Worm (Caenorhabditis elegans) whole organism, L1 larva: ENCODE data around the gene cebp-1.
A peak's percentile ranks its signal among the peaks of the same experiment; 100 is the strongest.

Source experiments
- C34B4.2 ChIP-seq: sonication (generic microtip); optimal IDR thresholded peaks from 2 replicates; lab custom pipeline; 2017; ENCODE audit warnings: mild to moderate bottlenecking, missing genetic modification characterization, missing compliant biosample characterization
- Y116A8C.19 ChIP-seq: sonication (generic microtip); optimal IDR thresholded peaks from 2 replicates; lab custom pipeline; 2016; ENCODE audit warnings: missing compliant biosample characterization, missing genetic modification characterization, borderline replicate concordance
- aha-1 ChIP-seq: fragments of 150-350 bp; optimal IDR thresholded peaks from 2 replicates; lab custom pipeline; 2014; ENCODE audit warnings: missing biosample characterization, missing genetic modification characterization
- alr-1 ChIP-seq: fragments of 200-800 bp; sonication (Bioruptor generic); optimal IDR thresholded peaks from 2 replicates; lab custom pipeline; 2018; ENCODE audit warnings: borderline replicate concordance, mild to moderate bottlenecking, missing genetic modification characterization, missing compliant biosample characterization
- aly-2 ChIP-seq: fragments of 150-350 bp; optimal IDR thresholded peaks from 2 replicates; lab custom pipeline; 2014; ENCODE audit warnings: missing biosample characterization, missing genetic modification characterization
- blmp-1 ChIP-seq: fragments of 150-350 bp; optimal IDR thresholded peaks from 2 replicates; lab custom pipeline; 2014; ENCODE audit warnings: missing biosample characterization, missing genetic modification characterization
- ceh-63 ChIP-seq: fragments of 200-800 bp; sonication (Bioruptor generic); optimal IDR thresholded peaks from 2 replicates; lab custom pipeline; 2018; ENCODE audit warnings: mild to moderate bottlenecking, missing genetic modification characterization, missing compliant biosample characterization
- ceh-8 ChIP-seq: fragments of 200-800 bp; sonication (Bioruptor generic); optimal IDR thresholded peaks from 2 replicates; lab custom pipeline; 2018; ENCODE audit warnings: mild to moderate bottlenecking, missing genetic modification characterization, moderate library complexity, missing compliant biosample characterization
- ceh-88 ChIP-seq: fragments of 200-800 bp; sonication (Bioruptor generic); IDR thresholded peaks from 2 replicates; pipeline ENCODE4 v1.3.6; 2022; ENCODE audit warnings: missing genetic modification characterization, missing compliant biosample characterization
- ceh-90 ChIP-seq: sonication (generic microtip); optimal IDR thresholded peaks from 2 replicates; lab custom pipeline; 2016; ENCODE audit warnings: missing genetic modification characterization, missing compliant biosample characterization
- dpl-1 ChIP-seq, 3 experiments: fragments of 150-350 bp in 2 of 3; sonication (generic microtip) in 1 of 3; optimal IDR thresholded peaks; 2 replicates each; lab custom pipeline; 2014 to 2017; ENCODE audit warnings: missing biosample characterization in 3 of 3, missing genetic modification characterization in 3 of 3, missing genetic modification reagents in 3 of 3
- efl-3 ChIP-seq: fragments of 200-800 bp; sonication (Bioruptor generic); optimal IDR thresholded peaks from 2 replicates; lab custom pipeline; 2018; ENCODE audit warnings: mild to moderate bottlenecking, missing genetic modification characterization, missing compliant biosample characterization
- egl-27 ChIP-seq, 2 experiments: fragments of 150-350 bp in 1 of 2; sonication (generic microtip); optimal IDR thresholded peaks; 3 replicates each; lab custom pipeline; 2017 to 2018; ENCODE audit warnings: missing biosample characterization in 2 of 2, missing genetic modification characterization in 2 of 2, missing genetic modification reagents in 2 of 2
- elt-3 ChIP-seq, 6 experiments: fragments of 150-350 bp in 1 of 6; sonication (generic microtip); optimal IDR thresholded peaks; 2 replicates each; lab custom pipeline; 2017 to 2018; ENCODE audit warnings: missing biosample characterization in 6 of 6, missing genetic modification characterization in 6 of 6, inconsistent platforms in 1 of 6
- ets-5 ChIP-seq: fragments of 200-800 bp; sonication (Bioruptor generic); IDR thresholded peaks from 2 replicates; pipeline ENCODE4 v1.3.6; 2022; ENCODE audit warnings: missing genetic modification characterization, missing compliant biosample characterization
- fkh-10 ChIP-seq: sonication (generic microtip); optimal IDR thresholded peaks from 2 replicates; lab custom pipeline; 2017; ENCODE audit warnings: missing biosample characterization, missing genetic modification reagents, missing genetic modification characterization
- fkh-4 ChIP-seq: sonication (generic microtip); optimal IDR thresholded peaks from 2 replicates; lab custom pipeline; 2016; ENCODE audit warnings: missing compliant biosample characterization, missing genetic modification characterization, borderline replicate concordance
- fkh-8 ChIP-seq: sonication (generic microtip); optimal IDR thresholded peaks from 2 replicates; lab custom pipeline; 2016; ENCODE audit warnings: mild to moderate bottlenecking, missing genetic modification characterization, missing compliant biosample characterization
- fos-1 ChIP-seq: fragments of 150-350 bp; optimal IDR thresholded peaks from 2 replicates; lab custom pipeline; 2014; ENCODE audit warnings: missing biosample characterization, missing genetic modification characterization
- grh-1 ChIP-seq: fragments of 200-800 bp; sonication (Bioruptor generic); IDR thresholded peaks from 2 replicates; pipeline ENCODE4 v1.3.6; 2022; ENCODE audit warnings: missing genetic modification reagents, missing genetic modification characterization, missing compliant biosample characterization
- hlh-4 ChIP-seq: sonication (generic microtip); optimal IDR thresholded peaks from 2 replicates; lab custom pipeline; 2016; ENCODE audit warnings: mild to moderate bottlenecking, missing genetic modification characterization, missing compliant biosample characterization
- hpl-2 ChIP-seq: fragments of 150-350 bp; optimal IDR thresholded peaks from 2 replicates; lab custom pipeline; 2014; ENCODE audit warnings: missing biosample characterization, missing genetic modification reagents, missing genetic modification characterization
- irx-1 ChIP-seq: sonication (generic microtip); optimal IDR thresholded peaks from 2 replicates; lab custom pipeline; 2016; ENCODE audit warnings: missing genetic modification characterization, missing compliant biosample characterization
- isw-1 ChIP-seq: fragments of 200-800 bp; sonication (Bioruptor generic); IDR thresholded peaks from 2 replicates; pipeline ENCODE4 v1.3.6; 2022; ENCODE audit warnings: missing genetic modification characterization, missing compliant biosample characterization
- jun-1 ChIP-seq: fragments of 150-350 bp; optimal IDR thresholded peaks from 2 replicates; lab custom pipeline; 2014; ENCODE audit warnings: missing biosample characterization, missing genetic modification reagents, missing genetic modification characterization
- lin-14 ChIP-seq: fragments of 200-800 bp; sonication (Bioruptor generic); optimal IDR thresholded peaks from 2 replicates; lab custom pipeline; 2018; ENCODE audit warnings: mild to moderate bottlenecking, missing genetic modification characterization, moderate library complexity, missing compliant biosample characterization
- lin-15B ChIP-seq: fragments of 150-350 bp; sonication (generic microtip); optimal IDR thresholded peaks from 3 replicates; lab custom pipeline; 2014; ENCODE audit warnings: missing biosample characterization, missing genetic modification characterization
- lin-35 ChIP-seq, 2 experiments: fragments of 150-350 bp; optimal IDR thresholded peaks; 2 replicates each; lab custom pipeline; 2014; ENCODE audit warnings: missing biosample characterization in 2 of 2, missing genetic modification characterization in 2 of 2, missing genetic modification reagents in 2 of 2
- mdl-1 ChIP-seq, 2 experiments: fragments of 150-350 bp; optimal IDR thresholded peaks; 2 replicates each; lab custom pipeline; 2014 to 2017; ENCODE audit warnings: missing biosample characterization in 2 of 2, missing genetic modification characterization in 2 of 2, inconsistent platforms in 1 of 2
- mep-1 ChIP-seq: fragments of 150-350 bp; optimal IDR thresholded peaks from 2 replicates; lab custom pipeline; 2014; ENCODE audit warnings: missing biosample characterization, missing genetic modification characterization
- nhr-19 ChIP-seq: fragments of 200-800 bp; sonication (Bioruptor generic); conservative IDR thresholded peaks from 2 replicates; pipeline ENCODE4 v1.3.6; 2022; ENCODE audit warnings: missing genetic modification characterization, missing compliant biosample characterization
- nhr-28 ChIP-seq: fragments of 150-350 bp; optimal IDR thresholded peaks from 2 replicates; lab custom pipeline; 2014; ENCODE audit warnings: missing biosample characterization, missing genetic modification characterization
- nhr-47 ChIP-seq: sonication (generic microtip); optimal IDR thresholded peaks from 2 replicates; lab custom pipeline; 2016; ENCODE audit warnings: mild to moderate bottlenecking, missing genetic modification characterization, moderate library complexity, missing compliant biosample characterization
- nhr-76 ChIP-seq: sonication (generic microtip); optimal IDR thresholded peaks from 2 replicates; lab custom pipeline; 2017; ENCODE audit warnings: missing biosample characterization, missing genetic modification characterization
- nhr-84 ChIP-seq: sonication (generic microtip); optimal IDR thresholded peaks from 2 replicates; lab custom pipeline; 2017; ENCODE audit warnings: missing biosample characterization, missing genetic modification characterization
- nhr-85 ChIP-seq: sonication (generic microtip); peaks from one replicate; lab custom pipeline; 2016; ENCODE audit warnings: missing genetic modification characterization, inconsistent platforms, missing compliant biosample characterization
- nhr-90 ChIP-seq: sonication (generic microtip); optimal IDR thresholded peaks from 2 replicates; lab custom pipeline; 2016; ENCODE audit warnings: mild to moderate bottlenecking, missing genetic modification characterization, missing compliant biosample characterization; ENCODE audit not compliant: poor library complexity
- pax-3 ChIP-seq: fragments of 200-800 bp; sonication (Bioruptor generic); optimal IDR thresholded peaks from 2 replicates; lab custom pipeline; 2018; ENCODE audit warnings: mild to moderate bottlenecking, missing genetic modification characterization, moderate library complexity, missing compliant biosample characterization
- rnt-1 ChIP-seq: sonication (generic microtip); optimal IDR thresholded peaks from 2 replicates; lab custom pipeline; 2016; ENCODE audit warnings: mild to moderate bottlenecking, missing genetic modification characterization, moderate library complexity, missing compliant biosample characterization
- snu-23 ChIP-seq: sonication (generic microtip); optimal IDR thresholded peaks from 2 replicates; lab custom pipeline; 2016; ENCODE audit warnings: missing genetic modification characterization, missing compliant biosample characterization
- sptf-1 ChIP-seq: fragments of 150-350 bp; optimal IDR thresholded peaks from 2 replicates; lab custom pipeline; 2014; ENCODE audit warnings: missing biosample characterization, missing genetic modification characterization
- swsn-7 ChIP-seq: sonication (generic microtip); optimal IDR thresholded peaks from 2 replicates; lab custom pipeline; 2016; ENCODE audit warnings: missing genetic modification characterization, missing compliant biosample characterization
- tbx-2 ChIP-seq: sonication (generic microtip); optimal IDR thresholded peaks from 2 replicates; lab custom pipeline; 2016; ENCODE audit warnings: missing genetic modification characterization, missing compliant biosample characterization
- tlp-1 ChIP-seq: fragments of 150-350 bp; optimal IDR thresholded peaks from 2 replicates; lab custom pipeline; 2014; ENCODE audit warnings: missing biosample characterization, missing genetic modification characterization
- unc-130 ChIP-seq: fragments of 150-350 bp; optimal IDR thresholded peaks from 2 replicates; lab custom pipeline; 2017; ENCODE audit warnings: missing biosample characterization, missing genetic modification characterization, inconsistent platforms
- unc-30 ChIP-seq: sonication (generic microtip); optimal IDR thresholded peaks from 2 replicates; lab custom pipeline; 2017; ENCODE audit warnings: missing biosample characterization, missing genetic modification characterization
- unc-62 ChIP-seq: fragments of 150-350 bp; optimal IDR thresholded peaks from 2 replicates; lab custom pipeline; 2014; ENCODE audit warnings: missing biosample characterization, missing genetic modification reagents, missing genetic modification characterization
- unc-86 ChIP-seq: sonication (generic microtip); optimal IDR thresholded peaks from 2 replicates; lab custom pipeline; 2016; ENCODE audit warnings: missing genetic modification characterization, missing compliant biosample characterization
- unc-98 ChIP-seq: fragments of 200-800 bp; sonication (Bioruptor generic); IDR thresholded peaks from 2 replicates; pipeline ENCODE4 v1.3.6; 2022; ENCODE audit warnings: missing genetic modification characterization, missing compliant biosample characterization
- vab-15 ChIP-seq: sonication (generic microtip); optimal IDR thresholded peaks from 2 replicates; lab custom pipeline; 2017; ENCODE audit warnings: missing genotype, mild to moderate bottlenecking, missing genetic modification characterization, missing compliant biosample characterization
- zag-1 ChIP-seq: fragments of 150-350 bp; optimal IDR thresholded peaks from 2 replicates; lab custom pipeline; 2014; ENCODE audit warnings: missing biosample characterization, missing genetic modification characterization
- zip-4 ChIP-seq: fragments of 200-800 bp; sonication (Bioruptor generic); optimal IDR thresholded peaks from 2 replicates; lab custom pipeline; 2018; ENCODE audit warnings: mild to moderate bottlenecking, missing genetic modification characterization, moderate library complexity, missing compliant biosample characterization
- ztf-4 ChIP-seq: fragments of 150-350 bp; optimal IDR thresholded peaks from 2 replicates; lab custom pipeline; 2014; ENCODE audit warnings: missing biosample characterization, missing genetic modification characterization

The cebp-1 gene

DNA sequence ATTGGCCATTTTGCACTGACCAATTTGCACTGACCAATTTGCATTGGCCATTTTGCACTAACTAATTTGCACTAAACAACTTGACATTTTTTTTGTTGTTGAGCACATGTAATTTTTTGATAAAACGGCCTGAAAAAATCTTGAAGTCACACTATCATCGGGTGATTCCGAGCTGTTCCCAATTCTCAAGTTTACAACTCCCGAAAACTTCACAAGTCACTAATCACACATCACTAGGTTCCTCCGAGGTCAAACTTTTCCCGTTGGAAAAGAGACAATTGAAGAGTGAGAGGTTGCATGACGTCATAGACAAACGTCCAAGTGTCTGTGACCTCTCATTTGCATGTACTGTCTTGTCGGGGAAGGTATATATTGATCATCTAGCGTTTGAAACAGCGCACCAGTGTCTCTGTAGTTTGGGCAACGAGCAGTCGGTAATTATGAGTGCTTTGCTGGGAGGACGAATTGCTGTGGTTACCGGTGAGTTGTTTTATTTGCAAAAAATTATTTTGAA, 32.5 kb upstream of the cebp-1 start, which contains the start of the genes D1005.10 and dhs-25 (continued):
- TF ChIP-seq ets-5 (GFP tag; lab: Robert Waterston, UW) (no peak), elt-3 (tag; optimal IDR thresholded peaks at IDR 0.05; lab: Kevin White, UChicago) (peak in 2 of 6 experiments; percentile 67 to 82), hpl-2 (GFP tag; lab: Kevin White, UChicago) (no peak), ztf-4 (tag; lab: Kevin White, UChicago) (peak; percentile 66), ceh-88 (GFP tag; lab: Robert Waterston, UW) (no peak), fkh-8 (tag; lab: Kevin White, UChicago) (no peak), sptf-1 (no peak), nhr-90 (tag; lab: Kevin White, UChicago) (peak; percentile 87), grh-1 (GFP tag; lab: Robert Waterston, UW) (peak; percentile 56), isw-1 (GFP tag; lab: Robert Waterston, UW) (peak; percentile 37), vab-15 (no peak), fkh-10 (GFP tag; lab: Kevin White, UChicago) (no peak), lin-14 (GFP tag; lab: Kevin White, UChicago) (peak; percentile 92), egl-27 (tag; optimal IDR thresholded peaks at IDR 0.05; lab: Kevin White, UChicago) (no peak), tbx-2 (tag; lab: Kevin White, UChicago) (peak; percentile 85), pax-3 (tag; lab: Kevin White, UChicago) (no peak), aha-1 (tag; lab: Kevin White, UChicago) (no peak), C34B4.2 (tag; lab: Kevin White, UChicago) (no peak), unc-86 (tag; lab: Kevin White, UChicago) (no peak), fos-1 (tag; lab: Kevin White, UChicago) (peak; percentile 61), aly-2 (tag; lab: Kevin White, UChicago) (no peak), mep-1 (tag; lab: Kevin White, UChicago) (peak; percentile 88), unc-98 (GFP tag; lab: Robert Waterston, UW) (no peak), nhr-47 (tag; lab: Kevin White, UChicago) (peak; percentile 74), hlh-4 (no peak), swsn-7 (tag; lab: Kevin White, UChicago) (peak; percentile 74), unc-130 (tag; lab: Kevin White, UChicago) (peak; percentile 68), snu-23 (GFP tag; lab: Kevin White, UChicago) (peak; percentile 92), lin-35 (GFP tag; optimal IDR thresholded peaks at IDR 0.05; lab: Kevin White, UChicago) (peak; percentile 36 to 81), rnt-1 (peak; percentile 83), lin-15B (tag; lab: Kevin White, UChicago) (no peak), alr-1 (tag; lab: Kevin White, UChicago) (no peak), fkh-4 (tag; lab: Kevin White, UChicago) (no peak), nhr-85 (tag; lab: Kevin White, UChicago) (peak; percentile 95), zag-1 (tag; lab: Kevin White, UChicago) (no peak), blmp-1 (peak; percentile 82), nhr-84 (tag; lab: Kevin White, UChicago) (no peak), efl-3 (GFP tag; lab: Kevin White, UChicago) (no peak), jun-1 (tag; lab: Kevin White, UChicago) (peak; percentile 61), mdl-1 (tag; optimal IDR thresholded peaks at IDR 0.05; lab: Kevin White, UChicago) (peak in 1 of 2 experiments; percentile 90), nhr-76 (tag; lab: Kevin White, UChicago) (no peak), dpl-1 (GFP tag; optimal IDR thresholded peaks at IDR 0.05; lab: Kevin White, UChicago) (peak in 2 of 3 experiments; percentile 26 to 51), ceh-63 (GFP tag; lab: Kevin White, UChicago) (no peak), ceh-90 (no peak), tlp-1 (no peak), ceh-8 (no peak), zip-4 (peak; percentile 31), nhr-19 (GFP tag; lab: Robert Waterston, UW) (peak; percentile 85), unc-30 (tag; lab: Kevin White, UChicago) (no peak), unc-62 (GFP tag; lab: Kevin White, UChicago) (no peak), nhr-28 (tag; lab: Kevin White, UChicago) (no peak), Y116A8C.19 (tag; lab: Kevin White, UChicago) (no peak), irx-1 (tag; lab: Kevin White, UChicago) (peak; percentile 72)
